Fruit fly (Drosophila melanogaster) whole organism, prepupa: ENCODE results near the gene CG33666.
"Not testable (repeated sequence)": the region's sequence is repeated elsewhere in the genome, so short reads cannot be mapped to it uniquely, and the experiment has no call there.

Source experiments
- CG11294 ChIP-seq: fragments of 200-800 bp; sonication (Bioruptor generic); IDR thresholded peaks from 2 replicates; pipeline ENCODE4 v1.3.6; 2022; ENCODE audit warnings: missing biosample characterization, missing genetic modification characterization
- CG11902 ChIP-seq: fragments of 200-800 bp; sonication (Bioruptor generic); optimal IDR thresholded peaks from 3 replicates; lab custom pipeline; 2016; ENCODE audit warnings: missing biosample characterization, missing genetic modification characterization
- CG1621 ChIP-seq: fragments of 200-800 bp; sonication (Bioruptor generic); optimal IDR thresholded peaks from 3 replicates; lab custom pipeline; 2018; ENCODE audit warnings: missing biosample characterization, mild to moderate bottlenecking, missing genetic modification characterization
- CG3032 ChIP-seq: fragments of 200-800 bp; optimal IDR thresholded peaks from 2 replicates; lab custom pipeline; 2019; ENCODE audit warnings: missing biosample characterization, mild to moderate bottlenecking, missing genetic modification characterization, moderate library complexity
- CG32006 ChIP-seq: fragments of 200-800 bp; sonication (Bioruptor generic); optimal IDR thresholded peaks from 3 replicates; lab custom pipeline; 2017; ENCODE audit warnings: missing biosample characterization, mild to moderate bottlenecking, missing genetic modification characterization
- CG34406 ChIP-seq: fragments of 200-800 bp; sonication (Bioruptor generic); optimal IDR thresholded peaks from 3 replicates; lab custom pipeline; 2016; ENCODE audit warnings: missing biosample characterization, missing genetic modification characterization
- CG3919 ChIP-seq: fragments of 200-800 bp; sonication (Bioruptor generic); optimal IDR thresholded peaks from 3 replicates; lab custom pipeline; 2016; ENCODE audit warnings: missing biosample characterization, missing genetic modification characterization
- CG4318 ChIP-seq: fragments of 200-800 bp; sonication (Bioruptor generic); optimal IDR thresholded peaks from 3 replicates; lab custom pipeline; 2017; ENCODE audit warnings: missing biosample characterization, mild to moderate bottlenecking, missing genetic modification characterization
- CG6163 ChIP-seq: fragments of 200-800 bp; sonication (Bioruptor generic); IDR thresholded peaks from 3 replicates; pipeline ENCODE4 v1.3.6; 2022; ENCODE audit warnings: missing biosample characterization, missing genetic modification characterization
- CG6276 ChIP-seq: fragments of 200-800 bp; sonication (Bioruptor generic); optimal IDR thresholded peaks from 2 replicates; lab custom pipeline; 2017; ENCODE audit warnings: missing biosample characterization, mild to moderate bottlenecking, missing genetic modification characterization
- CG6792 ChIP-seq: fragments of 200-800 bp; sonication (Bioruptor generic); optimal IDR thresholded peaks from 3 replicates; lab custom pipeline; 2016; ENCODE audit warnings: missing biosample characterization, missing genetic modification characterization
- CG6808 ChIP-seq: fragments of 200-800 bp; sonication (Bioruptor generic); optimal IDR thresholded peaks from 3 replicates; lab custom pipeline; 2017; ENCODE audit warnings: missing biosample characterization, missing genetic modification characterization, mild to moderate bottlenecking, moderate library complexity, missing genetic modification reagents
- CG8319 ChIP-seq: fragments of 200-800 bp; sonication (Bioruptor generic); optimal IDR thresholded peaks from 3 replicates; lab custom pipeline; 2016; ENCODE audit warnings: missing biosample characterization, missing genetic modification characterization
- Eip75B ChIP-seq: fragments of 200-800 bp; sonication (Bioruptor generic); optimal IDR thresholded peaks from 3 replicates; lab custom pipeline; 2016; ENCODE audit warnings: missing biosample characterization, missing genetic modification characterization
- Eip78C ChIP-seq: fragments of 200-800 bp; sonication (Bioruptor generic); peaks from one replicate; lab custom pipeline; 2016; ENCODE audit warnings: missing biosample characterization, missing genetic modification characterization
- Eip93F ChIP-seq: fragments of 200-800 bp; sonication (Bioruptor generic); optimal IDR thresholded peaks from 2 replicates; lab custom pipeline; 2016; ENCODE audit warnings: missing biosample characterization, mild to moderate bottlenecking, missing genetic modification characterization
- Ets21C ChIP-seq: fragments of 200-800 bp; sonication (Bioruptor generic); optimal IDR thresholded peaks from 3 replicates; lab custom pipeline; 2016; ENCODE audit warnings: missing biosample characterization, missing genetic modification characterization
- Gug ChIP-seq: fragments of 200-800 bp; sonication (Bioruptor generic); IDR thresholded peaks from 2 replicates; pipeline ENCODE4 v1.3.6; 2022; ENCODE audit warnings: missing biosample characterization, missing genetic modification characterization
- Hr38 ChIP-seq: sonication (Bioruptor generic); optimal IDR thresholded peaks from 2 replicates; lab custom pipeline; 2016; ENCODE audit warnings: missing biosample characterization, missing genetic modification characterization
- Hr39 ChIP-seq: fragments of 200-800 bp; sonication (Bioruptor generic); optimal IDR thresholded peaks from 2 replicates; lab custom pipeline; 2016; ENCODE audit warnings: missing biosample characterization, missing genetic modification characterization
- Hr4 ChIP-seq: fragments of 200-800 bp; sonication (Bioruptor generic); optimal IDR thresholded peaks from 3 replicates; lab custom pipeline; 2016; ENCODE audit warnings: missing biosample characterization, missing genetic modification characterization
- Lpt ChIP-seq: fragments of 200-800 bp; sonication (Bioruptor generic); optimal IDR thresholded peaks from 3 replicates; lab custom pipeline; 2016; ENCODE audit warnings: missing biosample characterization, missing genetic modification characterization
- OdsH ChIP-seq: fragments of 200-800 bp; sonication (Bioruptor generic); optimal IDR thresholded peaks from 3 replicates; lab custom pipeline; 2016; ENCODE audit warnings: missing biosample characterization, missing genetic modification characterization
- Smox ChIP-seq: fragments of 200-800 bp; sonication (Bioruptor generic); optimal IDR thresholded peaks from 3 replicates; lab custom pipeline; 2016; ENCODE audit warnings: missing biosample characterization, missing genetic modification characterization
- Sox102F ChIP-seq: fragments of 200-800 bp; sonication (Bioruptor generic); optimal IDR thresholded peaks from 2 replicates; lab custom pipeline; 2016; ENCODE audit warnings: missing biosample characterization, mild to moderate bottlenecking, missing genetic modification characterization
- Sox14 ChIP-seq: fragments of 200-800 bp; sonication (Bioruptor generic); optimal IDR thresholded peaks from 3 replicates; lab custom pipeline; 2016; ENCODE audit warnings: missing biosample characterization, missing genetic modification characterization
- Sox15 ChIP-seq: fragments of 200-800 bp; sonication (Bioruptor generic); optimal IDR thresholded peaks from 3 replicates; lab custom pipeline; 2016; ENCODE audit warnings: missing biosample characterization, missing genetic modification characterization
- achi ChIP-seq: fragments of 200-800 bp; sonication (Bioruptor generic); optimal IDR thresholded peaks from 3 replicates; lab custom pipeline; 2016; ENCODE audit warnings: missing biosample characterization, missing genetic modification characterization
- acj6 ChIP-seq: fragments of 200-800 bp; sonication (Bioruptor generic); optimal IDR thresholded peaks from 3 replicates; lab custom pipeline; 2016; ENCODE audit warnings: missing biosample characterization, missing genetic modification characterization
- dsx ChIP-seq: fragments of 200-800 bp; optimal IDR thresholded peaks from 3 replicates; lab custom pipeline; 2019; ENCODE audit warnings: missing biosample characterization, mild to moderate bottlenecking, missing genetic modification characterization, moderate library complexity; ENCODE audit not compliant: poor library complexity, severe bottlenecking
- eg ChIP-seq: fragments of 200-800 bp; sonication (Bioruptor generic); IDR thresholded peaks from 3 replicates; pipeline ENCODE4 v1.3.6; 2022; ENCODE audit warnings: missing biosample characterization, missing genetic modification characterization
- fd59A ChIP-seq: fragments of 200-800 bp; sonication (Bioruptor generic); optimal IDR thresholded peaks from 2 replicates; lab custom pipeline; 2017; ENCODE audit warnings: missing biosample characterization, mild to moderate bottlenecking, missing genetic modification characterization, missing genetic modification reagents
- fd85E ChIP-seq: fragments of 200-800 bp; sonication (Bioruptor generic); optimal IDR thresholded peaks from 3 replicates; lab custom pipeline; 2016; ENCODE audit warnings: missing biosample characterization, missing genetic modification characterization
- fkh ChIP-seq: fragments of 200-800 bp; sonication (Bioruptor generic); optimal IDR thresholded peaks from 3 replicates; lab custom pipeline; 2017; ENCODE audit warnings: missing biosample characterization, mild to moderate bottlenecking, missing genetic modification characterization, moderate library complexity
- lz ChIP-seq: fragments of 200-800 bp; sonication (Bioruptor generic); optimal IDR thresholded peaks from 3 replicates; lab custom pipeline; 2016; ENCODE audit warnings: missing biosample characterization, missing genetic modification characterization
- pdm3 ChIP-seq: fragments of 200-800 bp; sonication (Bioruptor generic); optimal IDR thresholded peaks from 3 replicates; lab custom pipeline; 2016; ENCODE audit warnings: missing biosample characterization, missing genetic modification characterization
- salr ChIP-seq, 2 experiments: fragments of 200-800 bp; sonication (Bioruptor generic); optimal IDR thresholded peaks; 3 replicates each; lab custom pipeline; 2016 to 2018; ENCODE audit warnings: missing biosample characterization in 2 of 2, missing genetic modification characterization in 2 of 2, mild to moderate bottlenecking in 1 of 2
- spab ChIP-seq: fragments of 200-800 bp; sonication (Bioruptor generic); optimal IDR thresholded peaks from 2 replicates; lab custom pipeline; 2017; ENCODE audit warnings: missing biosample characterization, mild to moderate bottlenecking, missing genetic modification characterization, missing genetic modification reagents
- vri ChIP-seq: fragments of 200-800 bp; sonication (Bioruptor generic); optimal IDR thresholded peaks from 3 replicates; lab custom pipeline; 2016; ENCODE audit warnings: missing biosample characterization, mild to moderate bottlenecking, missing genetic modification characterization

Gene CG33666

dm6 chrX:6476867-6477266 is at the start of gene CG33666:
Gene CG33666, minus strand, starts transcription at chrX:6476967.
- TF ChIP-seq fd85E, Smox, CG8319 (GFP tag; lab: Kevin White, UChicago): not testable (repeated sequence)

dm6 chrX:6524217-6524616 is 47.5 kb upstream of the CG33666 start, which contains the start of the genes CG42340 and CG3918:
Gene CG42340, minus strand, starts transcription at chrX:6524323.
Gene CG3918, plus strand, starts transcription at chrX:6524464.
- TF ChIP-seq CG6808 (GFP tag; lab: Kevin White, UChicago): no peak
- TF ChIP-seq Eip75B (GFP tag; lab: Kevin White, UChicago): no peak
- TF ChIP-seq CG3919 (GFP tag; lab: Kevin White, UChicago): no peak
- TF ChIP-seq eg (GFP tag; lab: Robert Waterston, UW): 0 out of 3 replicates have a peak, but pooled peaks have one; percentile 7
- no peak for TF ChIP-seq Sox15 (GFP tag; lab: Kevin White, UChicago)
- peak; percentile 42 for TF ChIP-seq Sox14 (GFP tag; lab: Kevin White, UChicago)
- peak; percentile 76 for TF ChIP-seq fkh (GFP tag; lab: Kevin White, UChicago)
- TF ChIP-seq CG6276 (GFP tag; lab: Kevin White, UChicago): no peak
- peak; percentile 2 for TF ChIP-seq CG34406 (GFP tag; lab: Kevin White, UChicago)
- TF ChIP-seq vri (GFP tag; lab: Kevin White, UChicago): no peak
- no peak for TF ChIP-seq CG11294
- TF ChIP-seq CG1621 (tag; lab: Kevin White, UChicago): peak; percentile 71

dm6 chrX:6513193-6513592 is 36.4 kb upstream of the CG33666 start:
- TF ChIP-seq Sox15 (GFP tag; lab: Kevin White, UChicago) (no peak), acj6 (GFP tag; lab: Kevin White, UChicago) (no peak), Gug (GFP tag; lab: Robert Waterston, UW) (no peak), CG3032 (tag; lab: Kevin White, UChicago) (no peak), CG11902 (GFP tag; lab: Kevin White, UChicago) (no peak), Lpt (GFP tag; lab: Kevin White, UChicago) (no peak), lz (no peak), CG11294 (no peak), CG6792 (GFP tag; lab: Kevin White, UChicago) (no peak), fd59A (no peak), Sox14 (GFP tag; lab: Kevin White, UChicago) (no peak), fd85E (GFP tag; lab: Kevin White, UChicago) (no peak), pdm3 (GFP tag; lab: Kevin White, UChicago) (no peak), CG34406 (GFP tag; lab: Kevin White, UChicago) (no peak), CG3919 (GFP tag; lab: Kevin White, UChicago) (no peak), Hr4 (GFP tag; lab: Kevin White, UChicago) (no peak), Hr38 (GFP tag; lab: Kevin White, UChicago) (no peak)

- TF ChIP-seq spab; Ets21C (GFP tag; lab: Kevin White, UChicago); OdsH (GFP tag; lab: Kevin White, UChicago): not testable (repeated sequence)
Observed at dm6 chrX:6478749-6479148, 2.0 kb upstream of the CG33666 start, which contains the start of gene CG33665. Gene CG33665, minus strand, starts transcription at chrX:6478849.

dm6 chrX:6472278-6472677 is 4.5 kb downstream of the CG33666 start, which contains the start of gene CG33667:
Gene CG33667, minus strand, starts transcription at chrX:6472378.
- not testable (repeated sequence) for TF ChIP-seq OdsH (GFP tag; lab: Kevin White, UChicago); vri (GFP tag; lab: Kevin White, UChicago); CG6163 (GFP tag; lab: Robert Waterston, UW)
- TF ChIP-seq, all 60 proteins: peak for 0; not testable (repeated sequence) for 60

- TF ChIP-seq CG11902 (GFP tag; lab: Kevin White, UChicago) (no peak), CG6276 (GFP tag; lab: Kevin White, UChicago) (no peak), dsx (GFP tag; lab: Kevin White, UChicago) (no peak), Eip93F (GFP tag; lab: Kevin White, UChicago) (no peak), CG32006 (peak; percentile 41), salr (GFP tag; optimal IDR thresholded peaks at IDR 0.05; lab: Kevin White, UChicago) (no peak), Eip78C (peak; percentile 36), Smox (GFP tag; lab: Kevin White, UChicago) (peak; percentile 59), achi (peak; percentile 11), CG8319 (GFP tag; lab: Kevin White, UChicago) (no peak), Sox102F (GFP tag; lab: Kevin White, UChicago) (peak; percentile 61), Sox14 (GFP tag; lab: Kevin White, UChicago) (peak; percentile 49), CG4318 (no peak), CG3032 (tag; lab: Kevin White, UChicago) (no peak), Hr39 (GFP tag; lab: Kevin White, UChicago) (peak; percentile 62), lz (peak; percentile 32), Gug (GFP tag; lab: Robert Waterston, UW) (no peak), Eip75B (GFP tag; lab: Kevin White, UChicago) (no peak)
Observed at dm6 chrX:6457888-6458287, 18.9 kb downstream of the CG33666 start.
